Worm (Caenorhabditis elegans) whole organism, young adult: ENCODE measurements around the gene nhr-260.

Experiments used
- ama-1 ChIP-seq, 3 experiments: fragments of 150-350 bp in 1 of 3; sonication (generic microtip) in 2 of 3; optimal IDR thresholded peaks; 2 replicates each; lab custom pipeline; 2014 to 2018; ENCODE audit warnings: missing biosample characterization in 2 of 3, missing genetic modification characterization in 2 of 3, missing genetic modification reagents in 2 of 3
- cebp-1 ChIP-seq, 2 experiments: fragments of 200-800 bp in 1 of 2; sonication (Bioruptor generic) in 1 of 2; sonication (generic microtip) in 1 of 2; IDR thresholded peaks in 1 of 2; optimal IDR thresholded peaks in 1 of 2; 2 replicates each; pipeline versions ENCODE4 v1.3.6 to Lab custom; 2017 to 2022; ENCODE audit warnings: missing compliant biosample characterization in 2 of 2, missing genetic modification characterization in 2 of 2, mild to moderate bottlenecking in 1 of 2, missing genetic modification reagents in 1 of 2, moderate library complexity in 1 of 2
- ceh-58 ChIP-seq: fragments of 200-800 bp; sonication (Bioruptor generic); IDR thresholded peaks from 2 replicates; pipeline ENCODE4 v1.3.6; 2022; ENCODE audit warnings: missing genetic modification characterization, missing compliant biosample characterization
- ekl-4 ChIP-seq: fragments of 200-800 bp; sonication (Bioruptor generic); IDR thresholded peaks from 2 replicates; pipeline ENCODE4 v1.3.6; 2022; ENCODE audit warnings: missing genetic modification reagents, missing genetic modification characterization, missing compliant biosample characterization
- lsl-1 ChIP-seq: fragments of 200-800 bp; sonication (Bioruptor generic); optimal IDR thresholded peaks from 2 replicates; lab custom pipeline; 2018; ENCODE audit warnings: mild to moderate bottlenecking, missing genetic modification characterization, moderate library complexity, missing compliant biosample characterization
- madf-3 ChIP-seq: fragments of 200-800 bp; sonication (Bioruptor generic); IDR thresholded peaks from 2 replicates; pipeline ENCODE4 v1.3.6; 2022; ENCODE audit warnings: missing genetic modification reagents, missing genetic modification characterization, missing compliant biosample characterization
- mcd-1 ChIP-seq: fragments of 200-800 bp; sonication (Bioruptor generic); IDR thresholded peaks from 2 replicates; pipeline ENCODE4 v1.3.6; 2022; ENCODE audit warnings: missing genetic modification reagents, missing genetic modification characterization, missing compliant biosample characterization
- nfya-1 ChIP-seq: sonication (generic microtip); optimal IDR thresholded peaks from 2 replicates; lab custom pipeline; 2017; ENCODE audit warnings: antibody characterized with exemption, missing compliant biosample characterization, missing genetic modification characterization, borderline replicate concordance; ENCODE audit not compliant: insufficient read depth
- tbp1 ChIP-seq: fragments of 200-800 bp; sonication (Bioruptor generic); optimal IDR thresholded peaks from 2 replicates; lab custom pipeline; 2018; ENCODE audit warnings: mild to moderate bottlenecking, missing genetic modification characterization, missing compliant biosample characterization
- unc-130 ChIP-seq: sonication (generic microtip); optimal IDR thresholded peaks from 2 replicates; lab custom pipeline; 2016; ENCODE audit warnings: missing genetic modification reagents, missing genetic modification characterization, missing compliant biosample characterization
- unc-62 ChIP-seq: fragments of 150-350 bp; optimal IDR thresholded peaks from 2 replicates; lab custom pipeline; 2014; ENCODE audit warnings: missing biosample characterization, missing genetic modification reagents, missing genetic modification characterization

- TF ChIP-seq unc-62 (GFP tag; lab: Kevin White, UChicago) (no peak), tbp1 (no peak), mcd-1 (no peak), lsl-1 (no peak), nfya-1 (no peak), ama-1 (optimal IDR thresholded peaks at IDR 0.05; lab: Kevin White, UChicago) (no peak), ama-1 (GFP tag; optimal IDR thresholded peaks at IDR 0.05; lab: Kevin White, UChicago) (no peak), ceh-58 (GFP tag; lab: Robert Waterston, UW) (no peak), cebp-1 (GFP tag; IDR thresholded peaks at IDR 0.05; lab: Robert Waterston, UW) (no peak), cebp-1 (tag; optimal IDR thresholded peaks at IDR 0.05; lab: Kevin White, UChicago) (no peak), unc-130 (GFP tag; lab: Kevin White, UChicago) (no peak), madf-3 (no peak), ekl-4 (GFP tag; lab: Robert Waterston, UW) (no peak)
Observed at ce11 chrV:1465932-1466331, 45.5 kb downstream of the nhr-260 start.
